Fruit fly (Drosophila melanogaster) whole organism, embryonic: Measurements from ENCODE around the gene CG5861.

Experiments
- Abd-B ChIP-seq: fragments of 200-800 bp; sonication (Bioruptor generic); optimal IDR thresholded peaks from 2 replicates; lab custom pipeline; 2018; ENCODE audit warnings: missing biosample characterization, mild to moderate bottlenecking, missing genetic modification characterization, moderate library complexity
- Antp ChIP-seq: fragments of 200-800 bp; sonication (Bioruptor generic); optimal IDR thresholded peaks from 3 replicates; lab custom pipeline; 2016; ENCODE audit warnings: missing biosample characterization, missing genetic modification characterization
- B-H1 ChIP-seq: fragments of 200-800 bp; sonication (Bioruptor generic); IDR thresholded peaks from 3 replicates; pipeline ENCODE4 v1.3.6; 2022; ENCODE audit warnings: missing biosample characterization, missing genetic modification characterization
- CG11456 ChIP-seq: fragments of 200-800 bp; sonication (Bioruptor generic); IDR thresholded peaks from 3 replicates; pipeline ENCODE4 v1.3.6; 2022; ENCODE audit warnings: missing biosample characterization, missing genetic modification characterization
- CG12659 ChIP-seq: fragments of 200-800 bp; sonication (Bioruptor generic); optimal IDR thresholded peaks from 3 replicates; lab custom pipeline; 2017; ENCODE audit warnings: mild to moderate bottlenecking, missing biosample characterization, missing genetic modification reagents, missing genetic modification characterization
- CG13296 ChIP-seq: fragments of 200-800 bp; sonication (Bioruptor generic); optimal IDR thresholded peaks from 3 replicates; lab custom pipeline; 2018; ENCODE audit warnings: missing biosample characterization, mild to moderate bottlenecking, missing genetic modification characterization
- CG13775 ChIP-seq: fragments of 200-800 bp; sonication (Bioruptor generic); optimal IDR thresholded peaks from 3 replicates; lab custom pipeline; 2017; ENCODE audit warnings: missing biosample characterization, mild to moderate bottlenecking, missing genetic modification characterization
- CG15011 ChIP-seq: fragments of 200-800 bp; sonication (Bioruptor generic); optimal IDR thresholded peaks from 3 replicates; lab custom pipeline; 2018; ENCODE audit warnings: missing biosample characterization, mild to moderate bottlenecking, missing genetic modification characterization
- CG15696 ChIP-seq: fragments of 200-800 bp; sonication (Bioruptor generic); optimal IDR thresholded peaks from 2 replicates; lab custom pipeline; 2019; ENCODE audit warnings: missing biosample characterization, mild to moderate bottlenecking, missing genetic modification characterization, moderate library complexity
- CG17568 ChIP-seq: fragments of 200-800 bp; sonication (Bioruptor generic); optimal IDR thresholded peaks from 2 replicates; lab custom pipeline; 2018; ENCODE audit warnings: missing biosample characterization, mild to moderate bottlenecking, missing genetic modification characterization, moderate library complexity
- CG17612 ChIP-seq: fragments of 200-800 bp; sonication (Bioruptor generic); IDR thresholded peaks from 2 replicates; pipeline ENCODE4 v1.3.6; 2022; ENCODE audit warnings: missing biosample characterization, missing genetic modification characterization
- CG31224 ChIP-seq: fragments of 200-800 bp; sonication (Bioruptor generic); IDR thresholded peaks from 2 replicates; pipeline ENCODE4 v1.3.6; 2022; ENCODE audit warnings: missing biosample characterization, missing genetic modification characterization
- CG31388 ChIP-seq: fragments of 200-800 bp; sonication (Bioruptor generic); optimal IDR thresholded peaks from 2 replicates; lab custom pipeline; 2016; ENCODE audit warnings: missing biosample characterization, missing genetic modification characterization
- CG33213 ChIP-seq: fragments of 200-800 bp; sonication (Bioruptor generic); optimal IDR thresholded peaks from 3 replicates; lab custom pipeline; 2016; ENCODE audit warnings: missing biosample characterization, missing genetic modification characterization
- CG4854 ChIP-seq: fragments of 200-800 bp; sonication (Bioruptor generic); optimal IDR thresholded peaks from 2 replicates; lab custom pipeline; 2016; ENCODE audit warnings: missing biosample characterization, missing genetic modification characterization, inconsistent platforms
- CG6689 ChIP-seq: fragments of 200-800 bp; sonication (Bioruptor generic); IDR thresholded peaks from 2 replicates; pipeline ENCODE4 v1.3.6; 2022; ENCODE audit warnings: missing biosample characterization, missing genetic modification characterization
- CG7372 ChIP-seq: fragments of 200-800 bp; sonication (Bioruptor generic); IDR thresholded peaks from 2 replicates; pipeline ENCODE4 v1.3.6; 2022; ENCODE audit warnings: missing biosample characterization, missing genetic modification characterization
- CG8924 ChIP-seq: fragments of 200-800 bp; optimal IDR thresholded peaks from 3 replicates; lab custom pipeline; 2019; ENCODE audit warnings: missing biosample characterization, mild to moderate bottlenecking, missing genetic modification characterization, moderate library complexity
- CG9437 ChIP-seq: fragments of 200-800 bp; sonication (Bioruptor generic); optimal IDR thresholded peaks from 2 replicates; lab custom pipeline; 2018; ENCODE audit warnings: missing biosample characterization, mild to moderate bottlenecking, missing genetic modification characterization
- CG9727 ChIP-seq: fragments of 200-800 bp; sonication (Bioruptor generic); optimal IDR thresholded peaks from 3 replicates; lab custom pipeline; 2017; ENCODE audit warnings: missing biosample characterization, mild to moderate bottlenecking, missing genetic modification characterization
- CG9817 ChIP-seq: fragments of 200-800 bp; sonication (Bioruptor generic); optimal IDR thresholded peaks from 2 replicates; lab custom pipeline; 2018; ENCODE audit warnings: missing biosample characterization, mild to moderate bottlenecking, missing genetic modification characterization, moderate library complexity
- Camta ChIP-seq: fragments of 200-800 bp; sonication (Bioruptor generic); optimal IDR thresholded peaks from 2 replicates; lab custom pipeline; 2016; ENCODE audit warnings: missing biosample characterization, missing genetic modification characterization
- Chrac-16 ChIP-seq: fragments of 200-800 bp; sonication (Bioruptor generic); optimal IDR thresholded peaks from 3 replicates; lab custom pipeline; 2016; ENCODE audit warnings: missing biosample characterization, missing genetic modification characterization
- D19B ChIP-seq: fragments of 200-800 bp; sonication (Bioruptor generic); optimal IDR thresholded peaks from 2 replicates; lab custom pipeline; 2017; ENCODE audit warnings: missing biosample characterization, mild to moderate bottlenecking, missing genetic modification characterization
- Dbx ChIP-seq: fragments of 200-800 bp; sonication (Bioruptor generic); IDR thresholded peaks from 3 replicates; pipeline ENCODE4 v1.3.6; 2022; ENCODE audit warnings: missing biosample characterization, missing genetic modification characterization
- Doc3 ChIP-seq: fragments of 200-800 bp; sonication (Bioruptor generic); IDR thresholded peaks from 3 replicates; pipeline ENCODE4 v1.3.6; 2022; ENCODE audit warnings: missing biosample characterization, missing genetic modification characterization; ENCODE audit not compliant: partially characterized antibody
- Mad ChIP-seq: fragments of 200-800 bp; sonication (Bioruptor generic); optimal IDR thresholded peaks from 2 replicates; lab custom pipeline; 2016; ENCODE audit warnings: missing biosample characterization, missing genetic modification characterization
- Meics ChIP-seq: fragments of 200-800 bp; sonication (Bioruptor generic); optimal IDR thresholded peaks from 2 replicates; lab custom pipeline; 2017; ENCODE audit warnings: missing biosample characterization, mild to moderate bottlenecking, missing genetic modification characterization
- Nf-YB ChIP-seq: fragments of 200-800 bp; sonication (Bioruptor generic); optimal IDR thresholded peaks from 3 replicates; lab custom pipeline; 2019; ENCODE audit warnings: missing biosample characterization, mild to moderate bottlenecking, missing genetic modification characterization, moderate library complexity
- Sry-δ ChIP-seq: fragments of 200-800 bp; sonication (Bioruptor generic); optimal IDR thresholded peaks from 2 replicates; lab custom pipeline; 2016; ENCODE audit warnings: missing biosample characterization, missing genetic modification characterization
- Xbp1 ChIP-seq: fragments of 200-800 bp; sonication (Bioruptor generic); optimal IDR thresholded peaks from 3 replicates; lab custom pipeline; 2016; ENCODE audit warnings: missing biosample characterization, mild to moderate bottlenecking, missing genetic modification characterization
- ato ChIP-seq: fragments of 200-800 bp; sonication (Bioruptor generic); IDR thresholded peaks from 2 replicates; pipeline ENCODE4 v1.3.6; 2022; ENCODE audit warnings: missing biosample characterization, missing genetic modification characterization; ENCODE audit not compliant: partially characterized antibody
- cato ChIP-seq: fragments of 200-800 bp; sonication (Bioruptor generic); optimal IDR thresholded peaks from 2 replicates; lab custom pipeline; 2016; ENCODE audit warnings: missing biosample characterization, missing genetic modification characterization, borderline replicate concordance
- hkb ChIP-seq, 2 experiments: fragments of 200-800 bp in 1 of 2; fragments of >200 bp in 1 of 2; sonication (Bioruptor generic) in 1 of 2; IDR thresholded peaks in 1 of 2; optimal IDR thresholded peaks in 1 of 2; 2 replicates each; pipeline versions ENCODE4 v1.3.6 to Lab custom; 2017 to 2022; ENCODE audit warnings: missing biosample characterization in 1 of 2, missing genetic modification characterization in 1 of 2
- kah ChIP-seq: fragments of 200-800 bp; sonication (Bioruptor generic); optimal IDR thresholded peaks from 2 replicates; lab custom pipeline; 2018; ENCODE audit warnings: missing biosample characterization, mild to moderate bottlenecking, missing genetic modification characterization
- lab ChIP-seq: fragments of 200-800 bp; sonication (Bioruptor generic); optimal IDR thresholded peaks from 3 replicates; lab custom pipeline; 2017; ENCODE audit warnings: missing biosample characterization, missing genetic modification characterization, mild to moderate bottlenecking, moderate library complexity, missing genetic modification reagents
- lbe ChIP-seq: fragments of 200-800 bp; sonication (Bioruptor generic); optimal IDR thresholded peaks from 2 replicates; lab custom pipeline; 2016; ENCODE audit warnings: missing biosample characterization, mild to moderate bottlenecking, missing genetic modification characterization
- peb ChIP-seq: fragments of 200-800 bp; sonication (Bioruptor generic); IDR thresholded peaks from 2 replicates; pipeline ENCODE4 v1.3.6; 2022; ENCODE audit warnings: missing biosample characterization, missing genetic modification characterization
- pzg ChIP-seq: fragments of 200-800 bp; sonication (Bioruptor generic); optimal IDR thresholded peaks from 3 replicates; lab custom pipeline; 2018; ENCODE audit warnings: missing biosample characterization, mild to moderate bottlenecking, missing genetic modification characterization, moderate library complexity
- sens-2 ChIP-seq: fragments of 200-800 bp; sonication (Bioruptor generic); IDR thresholded peaks from 2 replicates; pipeline ENCODE4 v1.3.6; 2022; ENCODE audit warnings: missing biosample characterization, missing genetic modification characterization
- shn ChIP-seq: fragments of 200-800 bp; sonication (Bioruptor generic); optimal IDR thresholded peaks from 3 replicates; lab custom pipeline; 2016; ENCODE audit warnings: missing biosample characterization, missing genetic modification characterization
- sim ChIP-seq: fragments of 200-800 bp; sonication (Bioruptor generic); IDR thresholded peaks from 2 replicates; pipeline ENCODE4 v1.3.6; 2022; ENCODE audit warnings: missing biosample characterization, missing genetic modification characterization
- so ChIP-seq: fragments of 200-800 bp; sonication (Bioruptor generic); IDR thresholded peaks from 3 replicates; pipeline ENCODE4 v1.3.6; 2022; ENCODE audit warnings: missing biosample characterization, missing genetic modification characterization
- tio ChIP-seq: fragments of 200-800 bp; sonication (Bioruptor generic); optimal IDR thresholded peaks from 2 replicates; lab custom pipeline; 2017; ENCODE audit warnings: missing biosample characterization, missing genetic modification characterization, inconsistent platforms
- twi ChIP-seq: fragments of 200-800 bp; optimal IDR thresholded peaks from 2 replicates; lab custom pipeline; 2019; ENCODE audit warnings: missing biosample characterization, mild to moderate bottlenecking, missing genetic modification characterization, moderate library complexity
- usp ChIP-seq: fragments of >200 bp; optimal IDR thresholded peaks from 2 replicates; lab custom pipeline; 2017; ENCODE audit warnings: missing biosample characterization, missing genetic modification characterization
- vvl ChIP-seq: fragments of 200-800 bp; sonication (Bioruptor generic); IDR thresholded peaks from 2 replicates; pipeline ENCODE4 v1.3.6; 2022; ENCODE audit warnings: missing biosample characterization, missing genetic modification characterization
- zfh1 ChIP-seq: fragments of 200-800 bp; sonication (Bioruptor generic); IDR thresholded peaks from 3 replicates; pipeline ENCODE4 v1.3.6; 2022; ENCODE audit warnings: missing biosample characterization, missing genetic modification characterization

The CG5861 gene

DNA sequence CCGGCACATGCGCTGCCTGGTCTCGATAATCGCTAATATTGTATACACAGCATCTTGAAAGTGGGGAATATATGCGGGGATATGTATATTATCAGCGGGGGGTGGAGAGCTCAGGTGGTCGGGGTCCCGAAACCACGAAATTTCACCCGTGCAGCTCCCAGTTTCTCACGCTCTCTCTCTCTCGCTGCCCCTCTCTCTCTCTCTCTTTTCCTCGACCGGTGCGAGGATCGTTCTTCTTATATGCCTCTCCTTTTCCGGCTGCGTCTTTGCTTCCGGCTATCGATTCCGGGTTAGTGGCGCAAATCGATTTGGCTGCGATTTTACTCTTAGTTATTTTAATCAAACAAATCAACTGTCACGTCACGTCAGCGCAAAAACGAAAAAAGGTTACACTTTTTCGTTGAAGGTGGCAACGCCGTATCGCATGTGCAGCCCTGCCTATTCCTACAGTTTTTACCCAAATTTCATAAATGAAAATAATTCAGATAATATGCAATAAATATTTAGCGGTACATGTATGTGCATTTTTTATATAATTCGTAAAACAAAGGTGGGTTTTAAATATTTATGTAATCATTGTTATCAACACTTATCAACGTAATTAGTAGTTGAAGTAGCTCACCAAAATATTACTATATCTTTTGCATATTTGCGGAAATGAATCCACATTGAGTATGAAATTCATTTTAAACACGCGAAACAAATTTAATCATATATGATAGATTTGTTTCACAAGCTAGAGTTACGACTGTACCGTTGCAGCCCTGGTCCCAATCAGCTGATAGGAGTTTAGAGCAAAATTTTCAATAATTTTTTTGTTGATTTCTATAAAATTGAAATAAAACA, 7.4 kb downstream of the CG5861 start, which contains the start of the genes heix and CG17328 (continued):
- TF ChIP-seq sim (GFP tag; lab: Robert Waterston, UW) (no peak), hkb (optimal IDR thresholded peaks at IDR 0.05; lab: Kevin White, UChicago) (peak; percentile 4), hkb (GFP tag; IDR thresholded peaks at IDR 0.05; lab: Robert Waterston, UW) (peak; percentile 37; the same call in 1 of the 2 replicates), shn (GFP tag; lab: Kevin White, UChicago) (peak; percentile 58), Mad (GFP tag; lab: Kevin White, UChicago) (peak; percentile 69), CG8924 (tag; lab: Kevin White, UChicago) (peak; percentile 82), B-H1 (GFP tag; lab: Robert Waterston, UW) (peak; percentile 34; the same call in 1 of the 3 replicates), D19B (GFP tag; lab: Kevin White, UChicago) (peak; percentile 68), Abd-B (no peak), Nf-YB (peak; percentile 43), CG17568 (GFP tag; lab: Kevin White, UChicago) (peak; percentile 42), Sry-δ (GFP tag; lab: Kevin White, UChicago) (peak; percentile 39), ato (GFP tag; lab: Robert Waterston, UW) (0 out of 2 replicates have a peak, but pooled peaks have one; percentile 16), Chrac-16 (GFP tag; lab: Kevin White, UChicago) (peak; percentile 81), lab (GFP tag; lab: Kevin White, UChicago) (no peak), peb (GFP tag; lab: Robert Waterston, UW) (0 out of 2 replicates have a peak, but pooled peaks have one; percentile 24), CG31388 (GFP tag; lab: Kevin White, UChicago) (peak; percentile 6), CG7372 (GFP tag; lab: Robert Waterston, UW) (no peak), lbe (GFP tag; lab: Kevin White, UChicago) (peak; percentile 7), CG9437 (GFP tag; lab: Kevin White, UChicago) (peak; percentile 92), Xbp1 (GFP tag; lab: Kevin White, UChicago) (peak; percentile 81), CG31224 (GFP tag; lab: Robert Waterston, UW) (peak; percentile 44; the same call in 1 of the 2 replicates), Dbx (GFP tag; lab: Robert Waterston, UW) (peak; percentile 64), cato (GFP tag; lab: Kevin White, UChicago) (peak; percentile 69), CG9817 (tag; lab: Kevin White, UChicago) (peak; percentile 79), CG12659 (GFP tag; lab: Kevin White, UChicago) (peak; percentile 80), CG13296 (GFP tag; lab: Kevin White, UChicago) (peak; percentile 73), CG13775 (GFP tag; lab: Kevin White, UChicago) (peak; percentile 79), kah (peak; percentile 93), Antp (GFP tag; lab: Kevin White, UChicago) (peak; percentile 55), CG15011 (GFP tag; lab: Kevin White, UChicago) (no peak), Doc3 (GFP tag; lab: Robert Waterston, UW) (no peak), zfh1 (GFP tag; lab: Robert Waterston, UW) (peak; percentile 74), so (GFP tag; lab: Robert Waterston, UW) (no peak), vvl (GFP tag; lab: Robert Waterston, UW) (peak; percentile 73), tio (peak; percentile 80), sens-2 (GFP tag; lab: Robert Waterston, UW) (0 out of 2 replicates have a peak, but pooled peaks have one; percentile 7), CG9727 (GFP tag; lab: Kevin White, UChicago) (peak; percentile 77), Meics (GFP tag; lab: Kevin White, UChicago) (peak; percentile 73), CG17612 (0 out of 2 replicates have a peak, but pooled peaks have one; percentile 11), usp (no peak), CG15696 (tag; lab: Kevin White, UChicago) (peak; percentile 72), twi (tag; lab: Kevin White, UChicago) (peak; percentile 49), CG11456 (GFP tag; lab: Robert Waterston, UW) (peak; percentile 65; the same call in 1 of the 3 replicates), CG4854 (peak; percentile 1), pzg (GFP tag; lab: Kevin White, UChicago) (peak; percentile 61), CG6689 (GFP tag; lab: Robert Waterston, UW) (peak; percentile 65), Camta (GFP tag; lab: Kevin White, UChicago) (peak; percentile 49), CG33213 (GFP tag; lab: Kevin White, UChicago) (peak; percentile 38)
